Worm (Caenorhabditis elegans): ENCODE data around the gene C16C10.1.

Gene C16C10.1

DNA sequence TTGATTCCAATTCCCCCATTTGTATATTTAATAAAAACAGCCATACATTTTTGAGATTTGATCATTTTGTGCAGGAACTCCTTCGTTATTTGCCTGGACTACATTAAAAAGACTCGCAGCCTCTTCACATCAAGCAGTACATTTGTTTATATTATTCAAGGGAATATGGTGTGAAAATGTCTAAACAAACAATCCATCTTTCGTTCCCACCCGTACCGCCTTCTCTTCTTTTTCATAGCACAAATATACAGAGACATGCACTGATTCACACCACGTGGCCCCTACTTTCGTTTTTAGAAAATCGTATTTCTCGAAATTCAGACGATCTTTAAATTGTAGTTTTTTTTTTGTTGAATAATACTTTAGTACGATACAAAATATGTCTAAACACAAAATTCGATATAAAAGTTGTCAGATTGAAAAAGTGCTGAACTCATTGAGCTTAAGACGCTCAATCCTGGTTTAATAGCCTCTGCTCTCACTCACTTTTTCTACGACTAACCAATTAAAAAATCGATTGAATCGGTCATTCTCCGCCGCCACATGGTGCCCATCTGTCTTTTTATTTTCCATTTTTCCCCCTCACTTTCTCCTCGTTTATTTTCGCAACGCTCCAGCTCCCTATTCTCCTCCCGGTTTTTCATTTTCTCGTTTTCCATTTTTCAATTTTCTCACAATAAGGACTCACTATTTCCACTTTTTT is 14.2 kb upstream of the C16C10.1 start:
- TF ChIP-seq unc-62 (GFP tag; optimal IDR thresholded peaks at IDR 0.05) = no peak

DNA sequence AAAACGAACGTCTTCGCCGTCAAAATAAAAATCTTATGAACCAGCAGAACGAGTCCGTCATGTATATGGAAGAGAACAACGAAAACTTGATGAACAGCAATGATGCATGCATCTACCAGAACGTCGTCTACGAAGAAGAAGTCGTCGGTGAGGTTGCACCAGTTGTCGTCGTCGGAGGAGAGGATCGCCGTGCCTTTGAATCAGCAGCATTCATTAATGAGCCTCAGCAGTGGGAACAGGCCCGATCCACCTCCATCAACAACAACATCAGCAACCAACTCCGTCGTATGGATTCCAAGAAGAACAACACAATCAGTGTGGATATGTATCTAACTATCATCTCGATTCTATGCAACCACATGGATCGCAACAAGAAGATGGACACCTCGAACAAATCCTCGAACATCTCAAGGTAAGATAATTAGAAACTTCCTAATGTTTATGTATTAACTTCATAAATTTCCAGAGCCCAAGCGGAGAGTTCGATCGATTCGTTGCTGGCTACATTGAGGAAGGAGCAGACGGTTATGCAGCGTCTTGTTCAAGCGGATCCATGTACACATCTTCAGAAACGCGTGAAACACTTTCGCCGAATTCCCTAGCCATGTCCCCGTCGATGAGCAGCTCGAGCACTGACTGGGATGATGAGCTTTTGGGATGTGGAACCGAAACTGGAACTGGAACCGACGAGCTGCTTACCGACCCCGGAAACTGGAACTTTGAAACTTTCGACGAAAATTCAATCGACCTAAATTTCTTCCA is 13.3 kb upstream of the C16C10.1 start:
- no peak for TF ChIP-seq unc-62 (GFP tag; optimal IDR thresholded peaks at IDR 0.05)

DNA sequence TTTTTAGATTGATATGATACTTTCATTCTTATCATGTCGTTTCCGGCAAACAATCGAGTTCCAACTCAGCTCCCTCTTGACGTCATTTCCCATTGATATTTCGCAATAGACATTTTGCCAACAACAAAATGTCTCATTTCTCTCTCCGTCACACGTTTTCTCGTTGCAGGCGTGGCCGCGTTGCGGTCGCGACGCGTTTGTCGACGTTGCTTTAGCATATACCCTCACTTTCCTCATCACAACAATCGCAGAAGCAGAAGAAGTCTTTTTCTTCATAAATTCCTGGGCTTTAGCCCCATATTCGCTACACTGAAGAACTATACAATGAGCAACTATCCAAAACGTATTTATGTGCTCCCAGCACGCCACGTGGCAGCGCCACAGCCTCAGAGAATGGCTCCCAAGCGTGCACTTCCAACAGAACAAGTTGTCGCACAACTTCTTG is 12.4 kb upstream of the C16C10.1 start, which contains the start of gene xbp-1:
Gene xbp-1 (plus strand): TSS at position 151 of the 445 bp plus-strand sequence.
- TF ChIP-seq unc-62 (GFP tag; optimal IDR thresholded peaks at IDR 0.05) = no peak

DNA sequence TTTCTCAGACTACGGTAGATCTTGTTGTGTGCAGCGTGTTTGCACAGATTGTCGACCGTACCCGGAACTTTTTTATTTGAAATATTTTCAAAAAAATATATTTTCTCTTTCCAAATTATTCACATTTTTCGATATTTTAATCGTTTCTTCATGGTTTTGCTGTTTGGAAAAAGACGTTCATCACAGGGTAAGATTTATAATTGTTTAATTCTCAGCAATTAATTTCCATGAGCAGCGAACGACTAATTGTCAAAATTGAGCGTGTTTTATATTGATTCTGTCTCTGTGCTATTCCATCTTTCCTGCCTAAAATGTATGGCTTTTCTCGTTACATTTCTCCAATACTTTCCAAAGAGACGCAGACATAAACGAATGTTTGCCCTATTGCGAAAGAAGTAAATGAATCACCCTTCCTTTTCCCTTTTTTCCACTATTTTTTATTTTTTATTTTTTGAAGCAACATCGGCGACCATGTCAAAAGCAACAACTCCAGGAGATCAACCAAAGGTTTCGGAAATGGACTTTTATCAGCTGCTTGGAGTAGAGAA is 9.9 kb upstream of the C16C10.1 start, which contains the start of gene dnj-16:
Gene dnj-16 (plus strand): TSS at position 51 of the 548 bp plus-strand sequence.
- no peak for TF ChIP-seq unc-62 (GFP tag; optimal IDR thresholded peaks at IDR 0.05)

DNA sequence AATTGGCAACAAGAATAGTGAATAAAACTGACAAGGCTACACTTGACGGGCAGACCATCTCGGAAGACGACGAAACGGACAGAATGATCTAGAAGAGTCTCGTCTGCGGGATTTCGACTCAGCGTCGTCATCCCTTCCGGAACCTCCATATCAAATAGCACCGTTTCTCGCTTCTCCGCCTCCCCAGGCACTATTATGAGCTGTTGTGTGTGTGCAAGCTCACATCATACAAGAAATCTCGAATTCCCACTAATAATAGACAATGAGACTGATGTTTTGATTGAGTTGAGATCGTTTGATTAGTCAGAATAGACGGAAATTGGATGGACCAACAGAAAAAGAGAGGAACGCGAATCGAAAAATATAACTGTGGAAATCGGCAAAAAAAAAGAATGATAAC is 9.0 kb upstream of the C16C10.1 start, which contains the start of gene spp-28:
Gene spp-28 (minus strand): TSS at position 101 of the 400 bp plus-strand sequence.
- no peak for TF ChIP-seq unc-62 (GFP tag; optimal IDR thresholded peaks at IDR 0.05)

DNA sequence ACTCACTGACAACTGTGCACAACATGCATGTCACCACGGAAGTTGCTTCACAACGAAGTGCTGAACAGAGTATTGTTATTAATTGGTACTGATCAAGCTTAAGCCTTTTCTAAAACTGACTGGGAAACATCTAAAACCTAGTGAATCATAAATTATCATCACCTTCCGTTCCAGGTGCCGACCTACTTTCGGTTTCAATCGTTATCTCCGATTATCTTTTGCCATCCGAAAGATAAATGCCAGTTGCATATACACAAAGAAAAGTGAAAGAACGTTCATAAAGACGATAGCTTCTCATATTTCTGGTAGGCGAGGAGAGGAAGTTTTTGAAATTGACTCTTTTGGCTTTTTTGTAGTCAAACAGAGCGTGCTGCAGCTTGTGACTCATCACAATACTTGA is 8.4 kb upstream of the C16C10.1 start:
- no peak for TF ChIP-seq unc-62 (GFP tag; optimal IDR thresholded peaks at IDR 0.05)

DNA sequence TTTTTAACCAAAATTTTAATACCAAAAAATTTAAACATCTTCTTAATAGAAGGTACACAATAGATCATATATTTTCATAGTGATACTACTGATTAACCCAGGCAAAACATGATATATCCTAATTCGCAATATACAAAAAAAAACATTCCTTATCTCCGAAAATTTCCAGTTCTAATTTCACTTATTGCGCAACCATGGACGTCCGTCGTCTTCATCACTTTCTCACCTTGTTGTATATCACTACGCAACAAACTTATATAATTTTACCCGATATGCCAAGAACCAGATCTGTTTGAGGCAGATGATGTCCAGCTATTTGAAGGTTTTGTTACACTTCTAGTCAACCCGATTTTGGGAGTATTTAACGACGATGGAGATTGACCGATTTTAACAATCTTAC is 6.6 kb upstream of the C16C10.1 start, which contains the start of gene R74.2:
Gene R74.2 (plus strand): TSS at position 316 of the 400 bp plus-strand sequence.
- no peak for TF ChIP-seq unc-62 (GFP tag; optimal IDR thresholded peaks at IDR 0.05)

DNA sequence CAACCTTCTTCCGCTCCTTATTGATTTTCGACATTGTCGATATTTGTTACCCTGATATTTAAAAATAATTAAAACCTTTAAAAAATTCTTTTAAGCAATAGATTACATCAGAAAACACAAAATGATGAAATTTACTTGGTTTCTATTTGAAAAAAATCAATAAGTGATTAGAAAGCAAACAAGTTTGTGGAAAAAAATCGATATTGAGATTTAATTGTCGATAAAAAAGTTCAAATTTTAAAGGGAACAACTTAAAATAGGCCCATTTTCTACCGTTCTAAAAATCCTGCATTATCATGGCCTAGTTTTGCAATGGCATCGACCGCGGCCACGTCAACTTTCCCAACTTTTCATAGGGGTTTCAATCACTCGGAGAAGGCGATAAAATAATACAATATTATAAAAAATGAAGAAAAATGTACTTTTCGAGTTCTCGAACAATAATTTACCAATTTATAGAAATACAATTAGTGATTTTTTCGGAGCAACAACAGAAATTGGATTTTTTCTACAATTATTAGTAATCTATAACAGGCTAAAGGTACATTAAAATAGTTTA is 5.6 kb upstream of the C16C10.1 start, which contains the start of gene lars-1:
Gene lars-1 (minus strand): TSS at position 51 of the 559 bp plus-strand sequence.
- TF ChIP-seq unc-62 (GFP tag; optimal IDR thresholded peaks at IDR 0.05) = no peak

DNA sequence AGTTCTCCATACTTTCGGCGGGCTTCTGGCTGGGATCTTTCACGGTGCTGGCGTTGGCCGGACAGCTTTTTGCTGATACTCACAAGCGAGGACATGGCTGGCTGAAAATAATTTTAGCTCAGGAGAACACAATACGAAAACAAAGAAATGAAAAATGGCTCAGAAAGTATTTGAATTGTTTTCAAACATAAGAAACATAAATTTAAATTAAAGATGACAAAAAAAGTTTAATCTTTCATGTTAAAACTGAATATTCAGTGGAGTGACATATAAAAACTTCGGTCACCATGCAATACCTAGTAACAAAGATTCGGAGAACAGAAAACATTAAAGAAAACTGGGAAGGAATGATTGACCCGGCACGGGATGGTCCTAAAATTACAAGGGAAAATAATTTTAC is 2.7 kb downstream of the C16C10.1 start, which contains the start of gene C16C10.2:
Gene C16C10.2 (minus strand): TSS at position 101 of the 400 bp plus-strand sequence.
- TF ChIP-seq unc-62 (GFP tag; optimal IDR thresholded peaks at IDR 0.05) = no peak

DNA sequence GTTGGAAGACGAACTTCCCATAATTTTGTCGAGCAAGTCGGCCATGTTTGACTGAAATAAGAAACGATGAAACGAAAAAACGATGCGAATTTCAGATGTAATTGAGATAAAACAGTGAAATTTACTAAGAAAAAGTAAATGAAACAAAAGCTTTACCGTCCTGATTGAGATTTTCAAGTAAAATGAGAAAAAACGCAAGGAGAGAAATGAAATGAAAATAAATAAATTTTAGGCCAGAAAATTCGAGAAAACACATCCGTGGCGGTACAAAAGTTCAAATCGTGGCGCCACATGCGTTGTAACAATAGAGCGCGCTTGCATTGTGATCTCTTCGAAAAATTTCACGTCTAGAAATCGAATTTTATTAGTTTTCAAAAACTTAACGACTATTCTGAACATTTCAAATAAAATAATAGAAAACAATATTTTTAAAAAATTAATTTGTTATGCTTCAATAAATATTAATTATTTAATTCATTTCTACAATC is 5.1 kb downstream of the C16C10.1 start, which contains the start of the genes hrde-1 and C16C10.13:
Gene hrde-1 (minus strand): TSS at position 51 of the 488 bp plus-strand sequence.
Gene C16C10.13 (plus strand): TSS at position 332 of the 488 bp plus-strand sequence.
- no peak for TF ChIP-seq unc-62 (GFP tag; optimal IDR thresholded peaks at IDR 0.05)

DNA sequence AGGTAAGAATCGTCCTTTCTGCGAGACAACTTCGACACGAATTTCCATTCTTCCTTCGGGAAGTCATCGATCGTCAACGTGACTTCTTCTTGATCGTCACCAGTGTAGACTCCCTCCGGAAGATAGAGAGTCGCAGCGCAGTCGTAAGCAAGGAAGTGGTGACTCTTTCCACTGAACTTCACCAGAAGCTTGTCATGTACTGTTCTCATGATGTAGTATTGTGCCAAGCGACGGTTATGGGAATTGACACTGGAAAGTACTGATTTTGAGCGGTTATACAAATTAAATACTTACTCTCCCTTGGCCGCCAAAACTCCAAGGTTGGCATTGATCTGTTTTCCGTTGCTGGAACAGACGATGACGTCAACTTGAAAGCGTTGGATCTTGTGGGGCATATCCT is 5.7 kb downstream of the C16C10.1 start:
- TF ChIP-seq unc-62 (GFP tag; optimal IDR thresholded peaks at IDR 0.05) = no peak

DNA sequence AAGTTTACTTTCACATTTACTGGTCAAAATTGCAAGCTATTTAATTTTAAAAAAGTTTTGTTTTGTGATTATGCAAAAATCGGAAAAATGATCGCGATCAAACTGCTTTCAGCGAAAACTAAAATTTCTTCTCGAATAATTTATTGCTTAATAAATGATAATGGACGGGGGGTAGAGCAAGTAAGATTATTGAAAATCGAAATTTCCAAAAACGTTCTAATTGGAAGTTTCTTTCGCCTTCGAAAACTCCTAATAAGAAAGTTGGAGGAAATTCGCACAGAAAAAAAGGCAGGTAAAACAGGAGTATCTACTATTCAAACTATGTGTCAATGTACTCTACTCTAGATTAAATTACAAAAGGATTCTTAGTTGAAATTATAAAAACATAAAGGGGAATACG is 9.0 kb downstream of the C16C10.1 start:
- TF ChIP-seq unc-62 (GFP tag; optimal IDR thresholded peaks at IDR 0.05) = no peak

DNA sequence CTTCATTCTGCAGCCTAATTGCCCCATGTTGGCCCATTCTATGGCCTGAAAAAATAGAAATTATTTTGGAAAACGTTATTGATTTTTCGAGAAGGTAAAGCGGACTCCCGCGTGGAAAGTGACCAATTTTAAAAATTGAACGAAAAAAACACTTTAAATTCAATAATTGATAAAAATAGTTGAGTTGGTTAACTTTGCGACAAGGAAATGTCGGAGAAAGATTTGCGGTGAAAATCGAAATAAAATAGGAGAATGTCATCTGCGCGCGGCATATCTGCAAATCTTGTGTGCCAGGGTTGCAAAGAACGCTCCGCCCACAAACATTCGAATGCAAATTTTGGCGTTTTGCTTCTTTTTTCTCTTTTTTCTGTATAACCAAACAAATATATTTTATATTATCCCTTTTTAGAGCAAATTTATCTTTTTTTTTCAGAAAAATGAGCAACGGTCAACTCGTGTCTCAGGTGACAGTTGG is 10.3 kb downstream of the C16C10.1 start, which contains the start of the genes rnf-121 and C16C10.4:
Gene rnf-121 (minus strand): TSS at position 51 of the 475 bp plus-strand sequence.
Gene C16C10.4 (plus strand): TSS at position 434 of the 475 bp plus-strand sequence.
- TF ChIP-seq unc-62 (GFP tag; optimal IDR thresholded peaks at IDR 0.05) = no peak

DNA sequence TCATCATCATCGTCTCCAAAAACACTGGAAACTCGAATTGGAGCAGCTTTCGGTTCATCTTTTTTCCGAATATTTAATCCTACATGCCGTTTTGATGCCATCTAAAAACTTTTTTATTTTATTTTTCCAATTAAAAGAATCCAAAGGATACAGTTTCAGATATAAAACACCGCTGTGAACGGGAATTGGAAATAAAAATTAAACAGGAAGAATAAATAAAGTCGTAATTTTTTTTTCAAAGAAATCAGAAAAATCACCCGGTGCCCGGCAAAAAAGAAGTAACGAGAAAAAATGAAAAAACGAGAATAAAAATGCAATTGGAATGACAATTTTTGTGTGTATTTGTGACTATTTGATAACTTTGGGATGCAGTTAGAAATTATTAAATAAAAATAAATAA is 12.6 kb downstream of the C16C10.1 start, which contains the start of gene ccdc-55:
Gene ccdc-55 (minus strand): TSS at position 101 of the 400 bp plus-strand sequence.
- TF ChIP-seq unc-62 (GFP tag; optimal IDR thresholded peaks at IDR 0.05) = no peak

DNA sequence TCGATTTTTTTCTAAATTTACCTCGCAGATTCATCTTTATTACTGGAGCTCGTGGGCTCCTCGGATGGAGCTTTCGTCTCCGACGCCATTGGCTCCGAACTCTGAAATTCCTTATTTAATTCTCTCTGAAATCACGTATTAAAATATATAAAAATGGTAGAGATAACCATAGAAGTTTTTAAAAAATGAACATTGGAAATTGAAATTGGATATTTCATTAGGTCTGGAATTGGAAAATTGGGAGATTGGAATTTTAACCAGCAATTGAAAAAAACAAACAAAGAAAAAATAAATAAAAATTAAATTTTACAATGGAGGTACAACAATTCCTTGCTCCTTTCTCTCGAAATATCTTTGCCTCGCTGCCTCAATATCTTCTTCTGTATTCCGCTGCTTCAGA is 14.5 kb downstream of the C16C10.1 start, which contains the start of gene rnf-5:
Gene rnf-5 (minus strand): TSS at position 101 of the 400 bp plus-strand sequence.
- TF ChIP-seq unc-62 (GFP tag; optimal IDR thresholded peaks at IDR 0.05) = no peak
